Fruit fly (Drosophila melanogaster): ENCODE measurements around the gene CG1792.
A peak's percentile ranks its signal among the peaks of the same experiment; 100 is the strongest.

Gene CG1792

dm6 chr3R:31566738-31567137 is 49.4 kb upstream of the CG1792 start (continued):
- TF ChIP-seq CG15514 (GFP tag; optimal IDR thresholded peaks at IDR 0.05), result no peak
- TF ChIP-seq CG4282 (GFP tag; optimal IDR thresholded peaks at IDR 0.05), result no peak
- peak; percentile 44; the same call in 1 of the 2 replicates for TF ChIP-seq Gsc (GFP tag; IDR thresholded peaks at IDR 0.05)
- peak; percentile 27; the same call in 1 of the 2 replicates for TF ChIP-seq CG14014 (GFP tag; IDR thresholded peaks at IDR 0.05)
- TF ChIP-seq Rfx (GFP tag; IDR thresholded peaks at IDR 0.05), result peak; percentile 40; the same call in 1 of the 2 replicates
- no peak for TF ChIP-seq Tbp (GFP tag; optimal IDR thresholded peaks at IDR 0.05)
- TF ChIP-seq lab (GFP tag; optimal IDR thresholded peaks at IDR 0.05), result no peak
- peak; percentile 32 for TF ChIP-seq Spps (tag; optimal IDR thresholded peaks at IDR 0.05)
- TF ChIP-seq sens-2 (GFP tag; IDR thresholded peaks at IDR 0.05), result peak; percentile 63; the same call in 1 of the 2 replicates
- no peak for TF ChIP-seq NFAT (GFP tag; IDR thresholded peaks at IDR 0.05)
- peak; percentile 40 for TF ChIP-seq Rx (GFP tag; IDR thresholded peaks at IDR 0.05)
- no peak for TF ChIP-seq cwo (GFP tag; optimal IDR thresholded peaks at IDR 0.05)
- TF ChIP-seq pfk (GFP tag; optimal IDR thresholded peaks at IDR 0.05), result no peak
- TF ChIP-seq CG17802 (tag; optimal IDR thresholded peaks at IDR 0.05), result peak; percentile 25
- peak; percentile 14 for TF ChIP-seq CG4424 (GFP tag; optimal IDR thresholded peaks at IDR 0.05)
- TF ChIP-seq CHES-1-like (GFP tag; optimal IDR thresholded peaks at IDR 0.05), result no peak
- no peak for TF ChIP-seq pb (GFP tag; optimal IDR thresholded peaks at IDR 0.05)
- peak; percentile 41 for TF ChIP-seq CG33557 (GFP tag; optimal IDR thresholded peaks at IDR 0.05)
- no peak for TF ChIP-seq CG42726 (GFP tag; IDR thresholded peaks at IDR 0.05; ENCODE audit: partially characterized antibody)
- TF ChIP-seq CG30403 (GFP tag; optimal IDR thresholded peaks at IDR 0.05), result no peak
- peak; percentile 74; the same call in 2 of the 3 replicates for TF ChIP-seq ken (GFP tag; IDR thresholded peaks at IDR 0.05)
- peak; percentile 35 for TF ChIP-seq ewg (GFP tag; optimal IDR thresholded peaks at IDR 0.05)
- TF ChIP-seq CG11085 (GFP tag; IDR thresholded peaks at IDR 0.05), result no peak
- peak; percentile 14 for TF ChIP-seq CG7786 (GFP tag; optimal IDR thresholded peaks at IDR 0.05)
- TF ChIP-seq NK7.1 (GFP tag; optimal IDR thresholded peaks at IDR 0.05), result peak; percentile 20
- TF ChIP-seq ssp (GFP tag; IDR thresholded peaks at IDR 0.05), result peak; percentile 48
- TF ChIP-seq D (optimal IDR thresholded peaks at IDR 0.05), result no peak
- peak; percentile 62 for TF ChIP-seq D (GFP tag; optimal IDR thresholded peaks at IDR 0.05)
- peak; percentile 53 for TF ChIP-seq crol (GFP tag; IDR thresholded peaks at IDR 0.05)
- TF ChIP-seq ATbp (GFP tag; optimal IDR thresholded peaks at IDR 0.05), result peak; percentile 13
- no peak for TF ChIP-seq CG18619 (GFP tag; optimal IDR thresholded peaks at IDR 0.05)
- peak; percentile 69 for TF ChIP-seq CG10959 (GFP tag; IDR thresholded peaks at IDR 0.05)
- TF ChIP-seq ftz-f1 (GFP tag; optimal IDR thresholded peaks at IDR 0.05), result no peak
- TF ChIP-seq schlank (tag; optimal IDR thresholded peaks at IDR 0.05), result no peak
- no peak for TF ChIP-seq ato (GFP tag; IDR thresholded peaks at IDR 0.05; ENCODE audit: partially characterized antibody)
- no peak for TF ChIP-seq h (optimal IDR thresholded peaks at IDR 0.05)
- no peak for TF ChIP-seq klu (GFP tag; IDR thresholded peaks at IDR 0.05)
- no peak for TF ChIP-seq BEAF-32 (GFP tag; optimal IDR thresholded peaks at IDR 0.05)
- no peak for TF ChIP-seq BtbVII (GFP tag; optimal IDR thresholded peaks at IDR 0.05)
- TF ChIP-seq Hr39 (optimal IDR thresholded peaks at IDR 0.05), result no peak
- TF ChIP-seq CG12071 (GFP tag; optimal IDR thresholded peaks at IDR 0.05), result no peak
- no peak for TF ChIP-seq cg (GFP tag; optimal IDR thresholded peaks at IDR 0.05)
- no peak for TF ChIP-seq fd102C (GFP tag; optimal IDR thresholded peaks at IDR 0.05)
- TF ChIP-seq tap (tag; optimal IDR thresholded peaks at IDR 0.05), result peak; percentile 31
- no peak for TF ChIP-seq sima (GFP tag; optimal IDR thresholded peaks at IDR 0.05)
- no peak for TF ChIP-seq hb (GFP tag; IDR thresholded peaks at IDR 0.05; ENCODE audit: partially characterized antibody)
- peak; percentile 71 for TF ChIP-seq CG10366 (GFP tag; IDR thresholded peaks at IDR 0.05)
- TF ChIP-seq tll (GFP tag; optimal IDR thresholded peaks at IDR 0.05), result no peak
- TF ChIP-seq CG11247 (GFP tag; IDR thresholded peaks at IDR 0.05), result peak; percentile 15; the same call in 1 of the 2 replicates
- no peak for TF ChIP-seq MBD-R2 (GFP tag; IDR thresholded peaks at IDR 0.05)
- no peak for TF ChIP-seq gcm2 (GFP tag; optimal IDR thresholded peaks at IDR 0.05)
- TF ChIP-seq sd (tag; optimal IDR thresholded peaks at IDR 0.05), result no peak

Data from whole organism, embryonic.